Worm (Caenorhabditis elegans) whole organism, late embryonic: ENCODE data around the gene C29E4.12.

Experiments
- F13H6.1 ChIP-seq: sonication (generic microtip); optimal IDR thresholded peaks from 2 replicates; lab custom pipeline; 2016; ENCODE audit warnings: missing genetic modification characterization, missing compliant biosample characterization
- ceh-19 ChIP-seq: fragments of 200-800 bp; sonication (Bioruptor generic); optimal IDR thresholded peaks from 2 replicates; lab custom pipeline; 2018; ENCODE audit warnings: mild to moderate bottlenecking, missing genetic modification characterization, missing compliant biosample characterization
- fkh-10 ChIP-seq: fragments of 150-350 bp; optimal IDR thresholded peaks from 2 replicates; lab custom pipeline; 2014; ENCODE audit warnings: missing biosample characterization, missing genetic modification reagents, missing genetic modification characterization
- hlh-30 ChIP-seq: sonication (generic microtip); optimal IDR thresholded peaks from 2 replicates; lab custom pipeline; 2017; ENCODE audit warnings: antibody characterized with exemption, missing genetic modification characterization, missing compliant biosample characterization; ENCODE audit not compliant: insufficient read depth
- hlh-8 ChIP-seq: sonication (generic microtip); optimal IDR thresholded peaks from 2 replicates; lab custom pipeline; 2016; ENCODE audit warnings: missing genotype, missing genetic modification characterization, missing compliant biosample characterization
- mec-3 ChIP-seq: sonication (generic microtip); optimal IDR thresholded peaks from 2 replicates; lab custom pipeline; 2016; ENCODE audit warnings: borderline replicate concordance, missing genetic modification characterization, missing compliant biosample characterization
- nfya-1 ChIP-seq: sonication (generic microtip); optimal IDR thresholded peaks from 2 replicates; lab custom pipeline; 2017; ENCODE audit warnings: missing genetic modification characterization, mild to moderate bottlenecking, missing compliant biosample characterization, antibody characterized with exemption, moderate library complexity
- pax-1 ChIP-seq: fragments of 150-350 bp; optimal IDR thresholded peaks from 2 replicates; lab custom pipeline; 2014; ENCODE audit warnings: missing biosample characterization, missing genetic modification characterization

DNA sequence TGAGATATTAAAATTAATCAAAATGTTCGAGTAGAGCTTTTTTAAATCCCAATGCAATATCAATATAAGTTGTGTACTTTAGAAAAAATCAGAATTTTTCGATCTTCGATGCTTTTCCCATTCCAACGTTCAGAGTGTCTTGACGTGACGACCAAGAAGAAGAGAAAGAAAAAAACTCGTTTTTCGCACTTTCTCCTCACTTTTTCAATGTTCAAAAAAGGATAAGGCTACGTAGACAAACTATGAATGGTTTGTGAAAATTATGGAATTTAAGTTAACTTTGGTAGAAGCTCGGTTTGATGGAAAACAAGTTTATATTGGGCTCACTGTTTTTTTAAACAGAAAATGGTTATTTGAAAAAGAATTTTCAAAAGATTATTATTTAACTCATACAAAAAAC is 6.7 kb downstream of the C29E4.12 start:
- TF ChIP-seq fkh-10 (no peak), nfya-1 (no peak), F13H6.1 (tag; lab: Kevin White, UChicago) (no peak), hlh-8 (tag; lab: Kevin White, UChicago) (no peak), pax-1 (tag; lab: Kevin White, UChicago) (no peak), hlh-30 (no peak), ceh-19 (GFP tag; lab: Kevin White, UChicago) (no peak), mec-3 (no peak)
